Fruit fly (Drosophila melanogaster): Measurements from ENCODE around the gene CG31145.

CG31145 gene

dm6 chr3R:23678349-23679193, 9.1 kb upstream of the CG31145 start, which contains the start of gene GILT2 (continued):
- no peak for TF ChIP-seq NC2α (GFP tag; optimal IDR thresholded peaks at IDR 0.05)
- TF ChIP-seq Gsc (GFP tag; IDR thresholded peaks at IDR 0.05): peak; percentile 63
- peak; percentile 54 for TF ChIP-seq bab2 (GFP tag; optimal IDR thresholded peaks at IDR 0.05)
- TF ChIP-seq pita (GFP tag; optimal IDR thresholded peaks at IDR 0.05): no peak
- no peak for TF ChIP-seq pfk (GFP tag; optimal IDR thresholded peaks at IDR 0.05)
- peak; percentile 43 for TF ChIP-seq pnt (GFP tag; optimal IDR thresholded peaks at IDR 0.05)
- TF ChIP-seq amos (GFP tag; IDR thresholded peaks at IDR 0.05; ENCODE audit: partially characterized antibody): no peak
- TF ChIP-seq E2f1 (GFP tag; IDR thresholded peaks at IDR 0.05): peak; percentile 88
- peak; percentile 83 for TF ChIP-seq CG14667 (GFP tag; IDR thresholded peaks at IDR 0.05)
- TF ChIP-seq cwo (GFP tag; optimal IDR thresholded peaks at IDR 0.05): peak; percentile 91
- TF ChIP-seq MBD-R2 (GFP tag; IDR thresholded peaks at IDR 0.05): peak; percentile 74
- peak; percentile 94 for TF ChIP-seq CG32767 (GFP tag; IDR thresholded peaks at IDR 0.05)
- TF ChIP-seq CG15011 (GFP tag; optimal IDR thresholded peaks at IDR 0.05): peak; percentile 88
- TF ChIP-seq lilli (GFP tag; optimal IDR thresholded peaks at IDR 0.05): peak; percentile 87
- peak; percentile 85 for TF ChIP-seq gce (GFP tag; IDR thresholded peaks at IDR 0.05)
- TF ChIP-seq kah (GFP tag; optimal IDR thresholded peaks at IDR 0.05): peak; percentile 88
- TF ChIP-seq Lhr (GFP tag; optimal IDR thresholded peaks at IDR 0.05): peak; percentile 59
- peak; percentile 75 for TF ChIP-seq Mad (GFP tag; optimal IDR thresholded peaks at IDR 0.05)
- peak; percentile 48 for TF ChIP-seq toy (GFP tag; IDR thresholded peaks at IDR 0.05)
- TF ChIP-seq bowl (GFP tag; IDR thresholded peaks at IDR 0.05): peak; percentile 87
- TF ChIP-seq chn (GFP tag; optimal IDR thresholded peaks at IDR 0.05): peak; percentile 62
- peak; percentile 48 for TF ChIP-seq vfl (GFP tag; optimal IDR thresholded peaks at IDR 0.05)
- no peak for TF ChIP-seq repo (GFP tag; optimal IDR thresholded peaks at IDR 0.05)
- TF ChIP-seq Ada2b (GFP tag; IDR thresholded peaks at IDR 0.05): peak; percentile 91
- TF ChIP-seq CG1832 (GFP tag; optimal IDR thresholded peaks at IDR 0.05): no peak
- TF ChIP-seq gt (GFP tag; IDR thresholded peaks at IDR 0.05): peak; percentile 76
- TF ChIP-seq CG7963 (GFP tag; IDR thresholded peaks at IDR 0.05; ENCODE audit: partially characterized antibody): no peak
- TF ChIP-seq Hmx (GFP tag; optimal IDR thresholded peaks at IDR 0.05): no peak
- peak; percentile 92 for TF ChIP-seq CG6813 (GFP tag; optimal IDR thresholded peaks at IDR 0.05)
- peak; percentile 84 for TF ChIP-seq CG11093 (GFP tag; IDR thresholded peaks at IDR 0.05)
- TF ChIP-seq Atf6 (GFP tag; IDR thresholded peaks at IDR 0.05): peak; percentile 96
- TF ChIP-seq CG10209 (GFP tag; optimal IDR thresholded peaks at IDR 0.05): peak; percentile 91
- TF ChIP-seq CG8290 (GFP tag; optimal IDR thresholded peaks at IDR 0.05): peak; percentile 68
- TF ChIP-seq CG8290 (tag; optimal IDR thresholded peaks at IDR 0.05): peak; percentile 1 to 68
- TF ChIP-seq CG8089 (GFP tag; optimal IDR thresholded peaks at IDR 0.05): no peak
- TF ChIP-seq BtbVII (GFP tag; optimal IDR thresholded peaks at IDR 0.05): peak; percentile 90
- peak; percentile 35 to 61 for TF ChIP-seq chif (GFP tag; optimal IDR thresholded peaks at IDR 0.05)
- TF ChIP-seq CG16813 (GFP tag; IDR thresholded peaks at IDR 0.05; ENCODE audit: partially characterized antibody): no peak
- TF ChIP-seq run (tag; optimal IDR thresholded peaks at IDR 0.05): peak; percentile 83
- TF ChIP-seq D (optimal IDR thresholded peaks at IDR 0.05): no peak
- TF ChIP-seq D (GFP tag; optimal IDR thresholded peaks at IDR 0.05): peak; percentile 89
- TF ChIP-seq Rx (GFP tag; IDR thresholded peaks at IDR 0.05): peak; percentile 77
- peak; percentile 29 for TF ChIP-seq eyg (GFP tag; optimal IDR thresholded peaks at IDR 0.05)
- TF ChIP-seq Gug (GFP tag; IDR thresholded peaks at IDR 0.05): peak; percentile 81
- no peak for TF ChIP-seq yki (optimal IDR thresholded peaks at IDR 0.05)
- peak; percentile 48 for TF ChIP-seq Ets97D (GFP tag; optimal IDR thresholded peaks at IDR 0.05)
- TF ChIP-seq CG15696 (tag; optimal IDR thresholded peaks at IDR 0.05): peak; percentile 91
- peak; percentile 13 for TF ChIP-seq CG7786 (GFP tag; optimal IDR thresholded peaks at IDR 0.05)
- TF ChIP-seq CG10654 (GFP tag; optimal IDR thresholded peaks at IDR 0.05): peak; percentile 78
- TF ChIP-seq Dek (tag; optimal IDR thresholded peaks at IDR 0.05): peak; percentile 88
- TF ChIP-seq klu (GFP tag; IDR thresholded peaks at IDR 0.05): peak; percentile 82

Data from whole organism, embryonic.